Fruit fly (Drosophila melanogaster): Measurements from ENCODE around the gene CG43059.

Gene CG43059

dm6 chr3L:8306880-8307279 lies 11.9 kb downstream of the CG43059 start, which contains the start of gene Gr66a:
Gr66a (minus strand) TSS chr3L:8306980.
- TF ChIP-seq br (GFP tag; optimal IDR thresholded peaks at IDR 0.05) (no peak), OdsH (GFP tag; optimal IDR thresholded peaks at IDR 0.05) (no peak), GATAd (GFP tag; optimal IDR thresholded peaks at IDR 0.05) (no peak), CrebA (GFP tag; optimal IDR thresholded peaks at IDR 0.05; ENCODE audit: borderline replicate concordance) (no peak), dl (GFP tag; optimal IDR thresholded peaks at IDR 0.05; ENCODE audit: insufficient read depth in 1 of 2, partially characterized antibody in 2 of 2) (no peak), N (GFP tag; optimal IDR thresholded peaks at IDR 0.05) (no peak), Hr78 (GFP tag; optimal IDR thresholded peaks at IDR 0.05) (no peak), jim (GFP tag; optimal IDR thresholded peaks at IDR 0.05) (no peak), Myc (optimal IDR thresholded peaks at IDR 0.05) (no peak), psq (GFP tag; optimal IDR thresholded peaks at IDR 0.05) (no peak), Mio (GFP tag; optimal IDR thresholded peaks at IDR 0.05) (no peak)

dm6 chr3L:8303912-8304311 lies 14.9 kb downstream of the CG43059 start, which contains the start of the genes CG7194 and Sbp2:
CG7194 (minus strand) TSS chr3L:8304059.
Sbp2 (plus strand) TSS chr3L:8304157.
- TF ChIP-seq Hnf4 (GFP tag; optimal IDR thresholded peaks at IDR 0.05): no peak
- TF ChIP-seq Jra (GFP tag; optimal IDR thresholded peaks at IDR 0.05): no peak
- no peak for TF ChIP-seq sage (GFP tag; optimal IDR thresholded peaks at IDR 0.05)
- TF ChIP-seq rgr (GFP tag; optimal IDR thresholded peaks at IDR 0.05): peak; percentile 12
- no peak for TF ChIP-seq Abd-B (GFP tag; optimal IDR thresholded peaks at IDR 0.05)
- no peak for TF ChIP-seq Rel (GFP tag; optimal IDR thresholded peaks at IDR 0.05)
- no peak for TF ChIP-seq Rel (tag; optimal IDR thresholded peaks at IDR 0.05)
- no peak for TF ChIP-seq GATAd (GFP tag; optimal IDR thresholded peaks at IDR 0.05)
- TF ChIP-seq h (GFP tag; optimal IDR thresholded peaks at IDR 0.05): no peak
- no peak for TF ChIP-seq N (GFP tag; optimal IDR thresholded peaks at IDR 0.05)
- no peak for TF ChIP-seq brk (GFP tag; optimal IDR thresholded peaks at IDR 0.05)
- TF ChIP-seq OdsH (GFP tag; optimal IDR thresholded peaks at IDR 0.05): no peak
- peak; percentile 7 for TF ChIP-seq psq (GFP tag; optimal IDR thresholded peaks at IDR 0.05)
- TF ChIP-seq Hr78 (GFP tag; optimal IDR thresholded peaks at IDR 0.05): no peak
- TF ChIP-seq CG32264 (GFP tag; optimal IDR thresholded peaks at IDR 0.05): no peak
- TF ChIP-seq pan (optimal IDR thresholded peaks at IDR 0.05): no peak
- TF ChIP-seq CG9705 (GFP tag; optimal IDR thresholded peaks at IDR 0.05): no peak
- TF ChIP-seq br (GFP tag; optimal IDR thresholded peaks at IDR 0.05): no peak
- peak; percentile 27 for TF ChIP-seq Myc (optimal IDR thresholded peaks at IDR 0.05)
- TF ChIP-seq CrebA (GFP tag; optimal IDR thresholded peaks at IDR 0.05; ENCODE audit: borderline replicate concordance): no peak

DNA sequence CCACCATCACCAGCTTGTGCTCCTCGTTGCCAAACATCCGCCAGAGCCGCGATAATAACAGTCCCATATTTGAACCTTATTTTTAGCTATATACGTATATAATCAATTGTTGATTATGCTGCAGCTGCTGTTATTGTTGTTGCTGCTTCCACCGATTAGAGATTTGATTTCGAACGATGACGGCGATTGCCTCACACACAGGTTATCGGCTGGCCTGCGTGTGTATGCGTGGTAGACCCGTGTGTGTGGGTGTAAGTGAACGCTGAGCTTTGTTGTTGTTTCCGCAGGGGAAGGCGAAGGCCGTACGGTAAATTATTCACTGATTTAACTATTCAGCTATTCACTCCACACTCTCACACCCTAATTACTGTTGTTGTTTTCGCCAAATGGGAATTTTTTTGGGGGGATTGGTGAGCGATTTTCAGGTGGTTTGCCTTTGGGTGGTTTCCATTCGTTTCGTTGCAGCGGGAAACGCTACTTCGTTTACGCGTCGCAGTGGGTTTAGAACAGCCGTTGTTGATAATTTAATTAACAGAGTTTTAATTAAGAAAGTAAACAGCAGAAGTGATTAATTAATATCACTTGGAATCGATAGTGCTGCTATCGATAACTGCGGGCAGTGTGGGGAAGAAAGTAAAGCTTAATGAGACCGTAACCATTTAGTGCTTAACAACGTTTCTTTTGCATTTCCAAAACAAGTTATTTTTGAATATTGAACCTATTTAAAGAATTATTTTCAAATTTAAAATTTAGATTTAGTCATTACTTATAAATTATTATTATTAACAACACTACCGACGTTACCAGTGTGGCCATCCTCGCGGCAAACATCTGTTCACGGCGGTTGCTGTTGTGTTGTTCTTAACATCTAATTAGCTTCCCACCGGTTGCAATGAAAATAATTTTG lies 19.3 kb downstream of the CG43059 start, which contains the start of the genes Arl5 and CG13671:
TSS of gene Arl5 (minus strand) at position 616 of the 907 bp plus-strand sequence.
TSS of gene CG13671 (plus strand) at position 841 of the 907 bp plus-strand sequence.
- TF ChIP-seq Myc (optimal IDR thresholded peaks at IDR 0.05) (no peak), Hnf4 (GFP tag; optimal IDR thresholded peaks at IDR 0.05) (peak; percentile 89), GATAd (GFP tag; optimal IDR thresholded peaks at IDR 0.05) (peak; percentile 47), CrebA (GFP tag; optimal IDR thresholded peaks at IDR 0.05; ENCODE audit: borderline replicate concordance) (no peak), br (GFP tag; optimal IDR thresholded peaks at IDR 0.05) (peak; percentile 69), Abd-B (GFP tag; optimal IDR thresholded peaks at IDR 0.05) (no peak), Sp1 (GFP tag; optimal IDR thresholded peaks at IDR 0.05) (peak; percentile 55), lola (GFP tag; optimal IDR thresholded peaks at IDR 0.05) (no peak), Jra (GFP tag; optimal IDR thresholded peaks at IDR 0.05) (peak; percentile 88), h (GFP tag; optimal IDR thresholded peaks at IDR 0.05) (peak; percentile 85), OdsH (GFP tag; optimal IDR thresholded peaks at IDR 0.05) (peak; percentile 84), foxo (GFP tag; optimal IDR thresholded peaks at IDR 0.05) (peak in 1 of 2 experiments; percentile 93), jim (GFP tag; optimal IDR thresholded peaks at IDR 0.05) (no peak), ey (GFP tag; optimal IDR thresholded peaks at IDR 0.05) (peak; percentile 63), N (GFP tag; optimal IDR thresholded peaks at IDR 0.05) (no peak), fru (GFP tag; optimal IDR thresholded peaks at IDR 0.05) (peak; percentile 86), psq (GFP tag; optimal IDR thresholded peaks at IDR 0.05) (peak; percentile 82), tai (GFP tag; optimal IDR thresholded peaks at IDR 0.05) (no peak), dsf (GFP tag; optimal IDR thresholded peaks at IDR 0.05; ENCODE audit: borderline replicate concordance) (peak; percentile 79), brk (GFP tag; optimal IDR thresholded peaks at IDR 0.05) (peak; percentile 89), Hr83 (GFP tag; optimal IDR thresholded peaks at IDR 0.05; ENCODE audit: poor library complexity, severe bottlenecking) (peak; percentile 30), woc (GFP tag; optimal IDR thresholded peaks at IDR 0.05) (no peak), rgr (GFP tag; optimal IDR thresholded peaks at IDR 0.05) (peak; percentile 89), Vsx2 (GFP tag; optimal IDR thresholded peaks at IDR 0.05; ENCODE audit: partially characterized antibody) (peak; percentile 97), sv (GFP tag; optimal IDR thresholded peaks at IDR 0.05) (peak; percentile 80), HLH106 (tag; optimal IDR thresholded peaks at IDR 0.05) (peak; percentile 59), Rel (GFP tag; optimal IDR thresholded peaks at IDR 0.05) (no peak), Rel (tag; optimal IDR thresholded peaks at IDR 0.05) (peak; percentile 55), Dif (GFP tag; optimal IDR thresholded peaks at IDR 0.05; ENCODE audit: partially characterized antibody) (no peak), Hr78 (GFP tag; optimal IDR thresholded peaks at IDR 0.05) (no peak)

Measured in whole organism, wandering third instar larva.